Fruit fly (Drosophila melanogaster) whole organism, embryonic: ENCODE results near the gene CG7296.
A peak's percentile ranks its signal among the peaks of the same experiment; 100 is the strongest.

Experiments used
- CG10267 ChIP-seq: fragments of 200-800 bp; sonication (Bioruptor generic); optimal IDR thresholded peaks from 2 replicates; lab custom pipeline; 2018; ENCODE audit warnings: missing biosample characterization, mild to moderate bottlenecking, missing genetic modification characterization, moderate library complexity
- CG10366 ChIP-seq: fragments of 200-800 bp; sonication (Bioruptor generic); IDR thresholded peaks from 2 replicates; pipeline ENCODE4 v1.3.6; 2022; ENCODE audit warnings: missing biosample characterization, missing genetic modification characterization
- CG12299 ChIP-seq: fragments of 200-800 bp; sonication (Bioruptor generic); optimal IDR thresholded peaks from 2 replicates; lab custom pipeline; 2018; ENCODE audit warnings: missing biosample characterization, mild to moderate bottlenecking, missing genetic modification characterization
- CG12391 ChIP-seq: fragments of 200-800 bp; sonication (Bioruptor generic); optimal IDR thresholded peaks from 3 replicates; lab custom pipeline; 2018; ENCODE audit warnings: missing biosample characterization, mild to moderate bottlenecking, missing genetic modification characterization, moderate library complexity
- CG1602 ChIP-seq: fragments of 200-800 bp; sonication (Bioruptor generic); optimal IDR thresholded peaks from 3 replicates; lab custom pipeline; 2016; ENCODE audit warnings: missing biosample characterization, missing genetic modification characterization
- CG16813 ChIP-seq: fragments of 200-800 bp; sonication (Bioruptor generic); IDR thresholded peaks from 3 replicates; pipeline ENCODE4 v1.3.6; 2022; ENCODE audit warnings: missing biosample characterization, missing genetic modification characterization; ENCODE audit not compliant: partially characterized antibody
- CG17385 ChIP-seq: fragments of 200-800 bp; sonication (Bioruptor generic); optimal IDR thresholded peaks from 3 replicates; lab custom pipeline; 2018; ENCODE audit warnings: missing biosample characterization, mild to moderate bottlenecking, missing genetic modification characterization
- CG17612 ChIP-seq: fragments of 200-800 bp; sonication (Bioruptor generic); IDR thresholded peaks from 2 replicates; pipeline ENCODE4 v1.3.6; 2022; ENCODE audit warnings: missing biosample characterization, missing genetic modification characterization
- CG1832 ChIP-seq: fragments of 200-800 bp; sonication (Bioruptor generic); optimal IDR thresholded peaks from 2 replicates; lab custom pipeline; 2017; ENCODE audit warnings: missing biosample characterization, mild to moderate bottlenecking, missing genetic modification characterization, inconsistent platforms
- CG2120 ChIP-seq: fragments of 200-800 bp; sonication (Bioruptor generic); optimal IDR thresholded peaks from 3 replicates; lab custom pipeline; 2016; ENCODE audit warnings: missing biosample characterization, missing genetic modification characterization
- CG2678 ChIP-seq: fragments of 200-800 bp; sonication (Bioruptor generic); optimal IDR thresholded peaks from 3 replicates; lab custom pipeline; 2019; ENCODE audit warnings: missing biosample characterization, mild to moderate bottlenecking, missing genetic modification characterization, moderate library complexity
- CG43689 ChIP-seq: fragments of 200-800 bp; sonication (Bioruptor generic); IDR thresholded peaks from 2 replicates; pipeline ENCODE4 v1.3.6; 2022; ENCODE audit warnings: missing biosample characterization, missing genetic modification characterization
- CG4730 ChIP-seq: fragments of 200-800 bp; sonication (Bioruptor generic); IDR thresholded peaks from 2 replicates; pipeline ENCODE4 v1.3.6; 2022; ENCODE audit warnings: missing biosample characterization, missing genetic modification characterization
- CG6254 ChIP-seq: fragments of 200-800 bp; sonication (Bioruptor generic); optimal IDR thresholded peaks from 3 replicates; lab custom pipeline; 2017; ENCODE audit warnings: mild to moderate bottlenecking, missing biosample characterization, missing genetic modification reagents, missing genetic modification characterization
- CG7357 ChIP-seq: fragments of 200-800 bp; sonication (Bioruptor generic); IDR thresholded peaks from 3 replicates; pipeline ENCODE4 v1.3.6; 2022; ENCODE audit warnings: missing biosample characterization, missing genetic modification characterization
- CG7556 ChIP-seq: fragments of 200-800 bp; sonication (Bioruptor generic); optimal IDR thresholded peaks from 2 replicates; lab custom pipeline; 2017; ENCODE audit warnings: missing biosample characterization, mild to moderate bottlenecking, missing genetic modification characterization
- CG7839 ChIP-seq: fragments of 200-800 bp; sonication (Bioruptor generic); optimal IDR thresholded peaks from 3 replicates; lab custom pipeline; 2018; ENCODE audit warnings: missing biosample characterization, mild to moderate bottlenecking, missing genetic modification characterization, moderate library complexity
- CG9437 ChIP-seq: fragments of 200-800 bp; sonication (Bioruptor generic); optimal IDR thresholded peaks from 2 replicates; lab custom pipeline; 2018; ENCODE audit warnings: missing biosample characterization, mild to moderate bottlenecking, missing genetic modification characterization
- Dad ChIP-seq: fragments of 200-800 bp; sonication (Bioruptor generic); optimal IDR thresholded peaks from 3 replicates; lab custom pipeline; 2016; ENCODE audit warnings: missing biosample characterization, missing genetic modification characterization
- HLHmδ ChIP-seq: fragments of 200-800 bp; sonication (Bioruptor generic); optimal IDR thresholded peaks from 2 replicates; lab custom pipeline; 2018; ENCODE audit warnings: missing biosample characterization, mild to moderate bottlenecking, missing genetic modification characterization, moderate library complexity
- Hr39 ChIP-seq: fragments of >200 bp; optimal IDR thresholded peaks from 2 replicates; lab custom pipeline; 2017
- Nf-YB ChIP-seq: fragments of 200-800 bp; sonication (Bioruptor generic); optimal IDR thresholded peaks from 3 replicates; lab custom pipeline; 2019; ENCODE audit warnings: missing biosample characterization, mild to moderate bottlenecking, missing genetic modification characterization, moderate library complexity
- Rx ChIP-seq: fragments of 200-800 bp; sonication (Bioruptor generic); IDR thresholded peaks from 2 replicates; pipeline ENCODE4 v1.3.6; 2022; ENCODE audit warnings: missing biosample characterization, missing genetic modification characterization
- Sin3A ChIP-seq: fragments of >200 bp; optimal IDR thresholded peaks from 2 replicates; lab custom pipeline; 2018
- Trl ChIP-seq, 3 experiments: fragments of >200 bp in 2 of 3; fragments of 200-800 bp in 1 of 3; sonication (Bioruptor generic) in 1 of 3; optimal IDR thresholded peaks; 2 replicates in 1 of 3; 3 replicates in 2 of 3; lab custom pipeline; 2016 to 2017; ENCODE audit warnings: missing biosample characterization in 1 of 3, missing genetic modification characterization in 1 of 3
- amos ChIP-seq: fragments of 200-800 bp; sonication (Bioruptor generic); IDR thresholded peaks from 2 replicates; pipeline ENCODE4 v1.3.6; 2022; ENCODE audit warnings: missing biosample characterization, missing genetic modification characterization; ENCODE audit not compliant: partially characterized antibody
- chm ChIP-seq: fragments of 200-800 bp; sonication (Bioruptor generic); IDR thresholded peaks from 2 replicates; pipeline ENCODE4 v1.3.6; 2022; ENCODE audit warnings: missing biosample characterization, missing genetic modification characterization
- ci ChIP-seq: fragments of 200-800 bp; sonication (Bioruptor generic); IDR thresholded peaks from 3 replicates; pipeline ENCODE4 v1.3.6; 2022; ENCODE audit warnings: missing biosample characterization, missing genetic modification characterization
- disco-r ChIP-seq: fragments of 200-800 bp; sonication (Bioruptor generic); optimal IDR thresholded peaks from 2 replicates; lab custom pipeline; 2016; ENCODE audit warnings: missing biosample characterization, missing genetic modification characterization
- esg ChIP-seq: fragments of 200-800 bp; sonication (Bioruptor generic); conservative IDR thresholded peaks from 2 replicates; pipeline ENCODE4 v1.3.6; 2022; ENCODE audit warnings: missing biosample characterization, missing genetic modification characterization
- ewg ChIP-seq: fragments of 200-800 bp; sonication (Bioruptor generic); optimal IDR thresholded peaks from 3 replicates; lab custom pipeline; 2017; ENCODE audit warnings: mild to moderate bottlenecking, missing biosample characterization, missing genetic modification reagents, missing genetic modification characterization
- gcm2 ChIP-seq: fragments of 200-800 bp; sonication (Bioruptor generic); optimal IDR thresholded peaks from 2 replicates; lab custom pipeline; 2016; ENCODE audit warnings: missing biosample characterization, missing genetic modification characterization
- gem ChIP-seq: fragments of 200-800 bp; sonication (Bioruptor generic); optimal IDR thresholded peaks from 2 replicates; lab custom pipeline; 2019; ENCODE audit warnings: missing biosample characterization, mild to moderate bottlenecking, missing genetic modification characterization, moderate library complexity
- her ChIP-seq: fragments of 200-800 bp; sonication (Bioruptor generic); optimal IDR thresholded peaks from 2 replicates; lab custom pipeline; 2016; ENCODE audit warnings: missing biosample characterization, missing genetic modification characterization
- stwl ChIP-seq: fragments of 200-800 bp; sonication (Bioruptor generic); optimal IDR thresholded peaks from 3 replicates; lab custom pipeline; 2018; ENCODE audit warnings: missing biosample characterization, mild to moderate bottlenecking, missing genetic modification characterization, moderate library complexity
- trh ChIP-seq: fragments of 200-800 bp; sonication (Bioruptor generic); optimal IDR thresholded peaks from 2 replicates; lab custom pipeline; 2016; ENCODE audit warnings: missing biosample characterization, missing genetic modification characterization
- ttk ChIP-seq: fragments of 200-800 bp; sonication (Bioruptor generic); IDR thresholded peaks from 2 replicates; pipeline ENCODE4 v2.1.2; 2022; ENCODE audit warnings: missing biosample characterization, missing genetic modification characterization

Gene CG7296

dm6 chr2L:10697992-10698391 lies 11.1 kb upstream of the CG7296 start, which contains the start of gene CG7300 (continued):
- TF ChIP-seq CG7357 (GFP tag; lab: Robert Waterston, UW) (peak; percentile 60; the same call in 1 of the 3 replicates), CG2120 (GFP tag; lab: Kevin White, UChicago) (peak; percentile 83), CG16813 (GFP tag; lab: Robert Waterston, UW) (no peak), CG17385 (GFP tag; lab: Kevin White, UChicago) (peak; percentile 49), CG1832 (GFP tag; lab: Kevin White, UChicago) (no peak), her (GFP tag; lab: Kevin White, UChicago) (peak; percentile 45), CG7839 (tag; lab: Kevin White, UChicago) (peak; percentile 74), gem (tag; lab: Kevin White, UChicago) (peak; percentile 77), Trl (optimal IDR thresholded peaks at IDR 0.05; lab: Kevin White, UChicago) (no peak), Trl (GFP tag; optimal IDR thresholded peaks at IDR 0.05; lab: Kevin White, UChicago) (peak; percentile 32), chm (GFP tag; lab: Robert Waterston, UW) (peak; percentile 42; the same call in 1 of the 2 replicates), CG12391 (tag; lab: Kevin White, UChicago) (peak; percentile 58), disco-r (GFP tag; lab: Kevin White, UChicago) (no peak), amos (GFP tag; lab: Robert Waterston, UW) (no peak), ci (peak; percentile 69; the same call in 1 of the 3 replicates), CG10267 (peak; percentile 27), CG17612 (0 out of 2 replicates have a peak, but pooled peaks have one; percentile 25), CG2678 (tag; lab: Kevin White, UChicago) (peak; percentile 74), CG12299 (no peak), CG7556 (GFP tag; lab: Kevin White, UChicago) (peak; percentile 36), Nf-YB (GFP tag; lab: Kevin White, UChicago) (peak; percentile 5), stwl (tag; lab: Kevin White, UChicago) (no peak), CG1602 (peak; percentile 22), esg (GFP tag; lab: Robert Waterston, UW) (peak; percentile 24; the same call in 1 of the 2 replicates), CG10366 (GFP tag; lab: Robert Waterston, UW) (peak; percentile 58; the same call in 1 of the 2 replicates), trh (no peak), ewg (GFP tag; lab: Kevin White, UChicago) (no peak), CG4730 (GFP tag; lab: Robert Waterston, UW) (peak; percentile 40; the same call in 1 of the 2 replicates), Dad (GFP tag; lab: Kevin White, UChicago) (peak; percentile 27), ttk (GFP tag; lab: Robert Waterston, UW) (no peak; the same call in 1 of the 2 replicates)

DNA sequence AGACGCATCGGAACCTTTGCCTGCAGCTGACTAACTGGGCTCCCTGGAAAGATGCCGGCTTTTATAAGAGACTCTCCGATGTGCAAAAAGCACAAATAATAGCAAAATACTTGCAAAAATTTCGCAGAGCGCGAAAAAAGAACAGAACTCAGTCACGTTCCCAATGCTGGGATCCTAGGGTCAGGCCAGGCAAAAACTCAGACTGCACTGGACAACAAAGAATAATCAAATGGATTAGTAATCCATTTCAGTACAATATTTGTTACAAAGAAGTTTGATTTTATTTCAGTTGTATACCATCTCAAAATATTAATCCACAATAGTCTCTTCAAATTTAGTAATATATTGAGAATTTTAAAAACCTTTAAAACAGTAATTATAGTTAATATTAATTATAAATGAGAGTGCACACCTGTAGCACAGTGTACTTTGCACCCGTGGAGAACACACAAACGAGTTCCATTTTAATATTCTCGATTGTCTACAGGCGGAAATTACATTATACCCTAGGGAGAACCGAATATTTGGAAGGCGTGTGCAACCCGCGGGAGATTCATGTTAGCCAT lies 7.3 kb upstream of the CG7296 start, which contains the start of gene CG17108:
CG17108 (minus strand) TSS at position 51 of the 566 bp plus-strand sequence.
- TF ChIP-seq CG9437 (GFP tag; lab: Kevin White, UChicago), result no peak
- no peak for TF ChIP-seq HLHmδ (GFP tag; lab: Kevin White, UChicago)
- TF ChIP-seq CG6254 (GFP tag; lab: Kevin White, UChicago), result no peak
- no peak for TF ChIP-seq CG43689 (GFP tag; lab: Robert Waterston, UW)

DNA sequence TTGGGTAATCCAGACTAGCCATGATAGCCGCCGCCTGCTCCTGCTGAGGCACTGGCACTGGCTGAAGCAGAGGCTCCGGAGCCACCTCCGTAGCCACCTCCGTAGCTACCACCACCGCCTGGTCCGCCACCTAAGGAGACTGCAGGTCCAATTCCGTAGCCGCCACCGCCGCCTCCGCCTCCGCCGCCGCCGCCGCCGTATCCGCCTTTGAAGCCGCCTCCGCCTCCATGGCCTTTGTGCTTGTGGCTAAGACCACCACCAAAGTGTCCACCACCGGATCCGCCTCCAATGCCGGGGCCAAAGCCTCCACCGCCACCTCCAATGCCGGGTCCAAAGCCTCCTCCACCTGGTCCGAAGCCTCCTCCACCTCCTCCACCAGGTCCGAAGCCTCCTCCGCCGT lies 6.2 kb upstream of the CG7296 start:
- no peak for TF ChIP-seq Sin3A (lab: Kevin White, UChicago)
- no peak for TF ChIP-seq gcm2 (GFP tag; lab: Kevin White, UChicago)
- peak; percentile 74 for TF ChIP-seq Hr39 (lab: Kevin White, UChicago)
- TF ChIP-seq Rx, result no peak
